Fruit fly (Drosophila melanogaster) whole organism, embryonic: ENCODE data around the gene Alp10.

ENCODE experiments used
- Asciz ChIP-seq: fragments of 200-800 bp; sonication (Bioruptor generic); optimal IDR thresholded peaks from 2 replicates; lab custom pipeline; 2017; ENCODE audit warnings: missing biosample characterization, mild to moderate bottlenecking, missing genetic modification characterization, missing genetic modification reagents
- Blimp-1 ChIP-seq: fragments of 200-800 bp; sonication (Bioruptor generic); optimal IDR thresholded peaks from 3 replicates; lab custom pipeline; 2018; ENCODE audit warnings: missing biosample characterization, missing genetic modification characterization, mild to moderate bottlenecking, moderate library complexity, missing genetic modification reagents
- C15 ChIP-seq: fragments of 200-800 bp; sonication (Bioruptor generic); IDR thresholded peaks from 3 replicates; pipeline ENCODE4 v1.3.6; 2022; ENCODE audit warnings: missing biosample characterization, missing genetic modification characterization
- CG12299 ChIP-seq: fragments of 200-800 bp; sonication (Bioruptor generic); optimal IDR thresholded peaks from 2 replicates; lab custom pipeline; 2018; ENCODE audit warnings: missing biosample characterization, mild to moderate bottlenecking, missing genetic modification characterization
- CG12391 ChIP-seq: fragments of 200-800 bp; sonication (Bioruptor generic); optimal IDR thresholded peaks from 3 replicates; lab custom pipeline; 2018; ENCODE audit warnings: missing biosample characterization, mild to moderate bottlenecking, missing genetic modification characterization, moderate library complexity
- CG12744 ChIP-seq: fragments of 200-800 bp; sonication (Bioruptor generic); optimal IDR thresholded peaks from 2 replicates; lab custom pipeline; 2016; ENCODE audit warnings: missing biosample characterization, missing genetic modification characterization
- CG15514 ChIP-seq: fragments of 200-800 bp; sonication (Bioruptor generic); optimal IDR thresholded peaks from 3 replicates; lab custom pipeline; 2017; ENCODE audit warnings: missing biosample characterization, missing genetic modification characterization, mild to moderate bottlenecking, moderate library complexity, missing genetic modification reagents
- CG17802 ChIP-seq: fragments of 200-800 bp; sonication (Bioruptor generic); optimal IDR thresholded peaks from 2 replicates; lab custom pipeline; 2018; ENCODE audit warnings: missing biosample characterization, mild to moderate bottlenecking, missing genetic modification characterization, moderate library complexity
- CG1832 ChIP-seq: fragments of 200-800 bp; sonication (Bioruptor generic); optimal IDR thresholded peaks from 2 replicates; lab custom pipeline; 2017; ENCODE audit warnings: missing biosample characterization, mild to moderate bottlenecking, missing genetic modification characterization, inconsistent platforms
- CG18764 ChIP-seq: fragments of 200-800 bp; sonication (Bioruptor generic); optimal IDR thresholded peaks from 3 replicates; lab custom pipeline; 2016; ENCODE audit warnings: missing biosample characterization, missing genetic modification characterization
- CG2678 ChIP-seq: fragments of 200-800 bp; sonication (Bioruptor generic); optimal IDR thresholded peaks from 3 replicates; lab custom pipeline; 2019; ENCODE audit warnings: missing biosample characterization, mild to moderate bottlenecking, missing genetic modification characterization, moderate library complexity
- CG2712 ChIP-seq: fragments of 200-800 bp; optimal IDR thresholded peaks from 3 replicates; lab custom pipeline; 2019; ENCODE audit warnings: missing biosample characterization, mild to moderate bottlenecking, missing genetic modification characterization, moderate library complexity
- CG34422 ChIP-seq: fragments of 200-800 bp; sonication (Bioruptor generic); IDR thresholded peaks from 3 replicates; pipeline ENCODE4 v1.3.6; 2022; ENCODE audit warnings: missing biosample characterization, missing genetic modification characterization
- CG4424 ChIP-seq: fragments of 200-800 bp; sonication (Bioruptor generic); optimal IDR thresholded peaks from 3 replicates; lab custom pipeline; 2016; ENCODE audit warnings: missing biosample characterization, missing genetic modification characterization
- CG4617 ChIP-seq: fragments of 200-800 bp; sonication (Bioruptor generic); optimal IDR thresholded peaks from 3 replicates; lab custom pipeline; 2016; ENCODE audit warnings: missing biosample characterization, missing genetic modification characterization, borderline replicate concordance
- CG4730 ChIP-seq: fragments of 200-800 bp; sonication (Bioruptor generic); IDR thresholded peaks from 2 replicates; pipeline ENCODE4 v1.3.6; 2022; ENCODE audit warnings: missing biosample characterization, missing genetic modification characterization
- CG6813 ChIP-seq: fragments of 200-800 bp; sonication (Bioruptor generic); optimal IDR thresholded peaks from 2 replicates; lab custom pipeline; 2017; ENCODE audit warnings: missing biosample characterization, missing genetic modification characterization, mild to moderate bottlenecking, moderate library complexity, missing genetic modification reagents
- CG8089 ChIP-seq: fragments of 200-800 bp; sonication (Bioruptor generic); optimal IDR thresholded peaks from 3 replicates; lab custom pipeline; 2016; ENCODE audit warnings: missing biosample characterization, missing genetic modification characterization
- CG8290 ChIP-seq, 3 experiments: fragments of 200-800 bp; sonication (Bioruptor generic); optimal IDR thresholded peaks; 2 replicates each; lab custom pipeline; 2016 to 2019; ENCODE audit warnings: missing biosample characterization in 3 of 3, missing genetic modification characterization in 3 of 3, mild to moderate bottlenecking in 2 of 3, moderate library complexity in 1 of 3
- CG9437 ChIP-seq: fragments of 200-800 bp; sonication (Bioruptor generic); optimal IDR thresholded peaks from 2 replicates; lab custom pipeline; 2018; ENCODE audit warnings: missing biosample characterization, mild to moderate bottlenecking, missing genetic modification characterization
- Deaf1 ChIP-seq: fragments of 200-800 bp; optimal IDR thresholded peaks from 3 replicates; lab custom pipeline; 2019; ENCODE audit warnings: missing biosample characterization, mild to moderate bottlenecking, missing genetic modification characterization, moderate library complexity
- ERR ChIP-seq: fragments of 200-800 bp; sonication (Bioruptor generic); optimal IDR thresholded peaks from 2 replicates; lab custom pipeline; 2016; ENCODE audit warnings: missing biosample characterization, missing genetic modification characterization
- Ets65A ChIP-seq: fragments of 200-800 bp; sonication (Bioruptor generic); peaks from one replicate; lab custom pipeline; 2016; ENCODE audit warnings: missing biosample characterization, missing genetic modification characterization
- Fer1 ChIP-seq: fragments of 200-800 bp; sonication (Bioruptor generic); optimal IDR thresholded peaks from 2 replicates; lab custom pipeline; 2017; ENCODE audit warnings: missing biosample characterization, mild to moderate bottlenecking, missing genetic modification characterization
- Nf-YB ChIP-seq: fragments of 200-800 bp; sonication (Bioruptor generic); optimal IDR thresholded peaks from 3 replicates; lab custom pipeline; 2019; ENCODE audit warnings: missing biosample characterization, mild to moderate bottlenecking, missing genetic modification characterization, moderate library complexity
- Scr ChIP-seq: fragments of 200-800 bp; sonication (Bioruptor generic); IDR thresholded peaks from 2 replicates; pipeline ENCODE4 v1.3.6; 2022; ENCODE audit warnings: missing biosample characterization, missing genetic modification characterization; ENCODE audit not compliant: partially characterized antibody
- Sox102F ChIP-seq: fragments of 200-800 bp; sonication (Bioruptor generic); optimal IDR thresholded peaks from 2 replicates; lab custom pipeline; 2018; ENCODE audit warnings: missing biosample characterization, mild to moderate bottlenecking, missing genetic modification characterization, moderate library complexity
- Spps ChIP-seq: fragments of 200-800 bp; sonication (Bioruptor generic); optimal IDR thresholded peaks from 2 replicates; lab custom pipeline; 2018; ENCODE audit warnings: missing biosample characterization, mild to moderate bottlenecking, missing genetic modification characterization
- Ssrp ChIP-seq: fragments of 200-800 bp; sonication (Bioruptor generic); optimal IDR thresholded peaks from 2 replicates; lab custom pipeline; 2018; ENCODE audit warnings: missing biosample characterization, mild to moderate bottlenecking, missing genetic modification characterization, moderate library complexity
- Xrp1 ChIP-seq: fragments of 200-800 bp; sonication (Bioruptor generic); IDR thresholded peaks from 2 replicates; pipeline ENCODE4 v1.3.6; 2022; ENCODE audit warnings: missing biosample characterization, missing genetic modification characterization
- ab ChIP-seq: fragments of 200-800 bp; sonication (Bioruptor generic); optimal IDR thresholded peaks from 2 replicates; lab custom pipeline; 2016; ENCODE audit warnings: missing biosample characterization, missing genetic modification characterization
- dpn ChIP-seq, 2 experiments: fragments of 200-800 bp; sonication (Bioruptor generic); optimal IDR thresholded peaks; 3 replicates each; lab custom pipeline; 2016; ENCODE audit warnings: missing biosample characterization in 2 of 2, missing genetic modification characterization in 2 of 2
- fd102C ChIP-seq: fragments of 200-800 bp; sonication (Bioruptor generic); optimal IDR thresholded peaks from 2 replicates; lab custom pipeline; 2018; ENCODE audit warnings: missing biosample characterization, mild to moderate bottlenecking, missing genetic modification characterization, moderate library complexity
- fd96Cb ChIP-seq: fragments of 200-800 bp; sonication (Bioruptor generic); optimal IDR thresholded peaks from 2 replicates; lab custom pipeline; 2018; ENCODE audit warnings: missing biosample characterization, mild to moderate bottlenecking, missing genetic modification characterization, moderate library complexity
- fru ChIP-seq: fragments of >200 bp; optimal IDR thresholded peaks from 2 replicates; lab custom pipeline; 2017
- gcm ChIP-seq: fragments of 200-800 bp; sonication (Bioruptor generic); optimal IDR thresholded peaks from 2 replicates; lab custom pipeline; 2019; ENCODE audit warnings: missing biosample characterization, mild to moderate bottlenecking, missing genetic modification characterization, moderate library complexity
- kni ChIP-seq: fragments of 200-800 bp; sonication (Bioruptor generic); optimal IDR thresholded peaks from 3 replicates; lab custom pipeline; 2017; ENCODE audit warnings: mild to moderate bottlenecking, missing biosample characterization, missing genetic modification reagents, missing genetic modification characterization
- nau ChIP-seq: fragments of 200-800 bp; sonication (Bioruptor generic); optimal IDR thresholded peaks from 3 replicates; lab custom pipeline; 2017; ENCODE audit warnings: missing biosample characterization, mild to moderate bottlenecking, missing genetic modification characterization, missing genetic modification reagents
- nmo ChIP-seq: fragments of 200-800 bp; sonication (Bioruptor generic); optimal IDR thresholded peaks from 2 replicates; lab custom pipeline; 2018; ENCODE audit warnings: missing biosample characterization, mild to moderate bottlenecking, missing genetic modification characterization, moderate library complexity
- otp ChIP-seq: fragments of 200-800 bp; sonication (Bioruptor generic); IDR thresholded peaks from 3 replicates; pipeline ENCODE4, ENCODE4 v1.3.6; 2022; ENCODE audit warnings: missing biosample characterization, missing genetic modification characterization
- ro ChIP-seq: fragments of 200-800 bp; sonication (Bioruptor generic); IDR thresholded peaks from 2 replicates; pipeline ENCODE4 v1.3.6; 2022; ENCODE audit warnings: missing biosample characterization, missing genetic modification characterization
- sc ChIP-seq, 3 experiments: fragments of >200 bp in 2 of 3; fragments of 200-800 bp in 1 of 3; sonication (Bioruptor generic) in 1 of 3; optimal IDR thresholded peaks; 2 replicates in 2 of 3; 3 replicates in 1 of 3; lab custom pipeline; 2017; ENCODE audit warnings: mild to moderate bottlenecking in 1 of 3, missing biosample characterization in 1 of 3, missing genetic modification characterization in 1 of 3, missing genetic modification reagents in 1 of 3
- sima ChIP-seq: fragments of 200-800 bp; sonication (Bioruptor generic); optimal IDR thresholded peaks from 2 replicates; lab custom pipeline; 2016; ENCODE audit warnings: missing biosample characterization, missing genetic modification characterization
- slp2 ChIP-seq: fragments of 200-800 bp; sonication (Bioruptor generic); optimal IDR thresholded peaks from 2 replicates; lab custom pipeline; 2016; ENCODE audit warnings: missing biosample characterization, missing genetic modification characterization
- sr ChIP-seq: fragments of 200-800 bp; sonication (Bioruptor generic); IDR thresholded peaks from 3 replicates; pipeline ENCODE4 v1.3.6; 2022; ENCODE audit warnings: missing biosample characterization, missing genetic modification characterization
- tll ChIP-seq, 2 experiments: fragments of 200-800 bp in 1 of 2; fragments of >200 bp in 1 of 2; sonication (Bioruptor generic) in 1 of 2; optimal IDR thresholded peaks; 2 replicates each; lab custom pipeline; 2017 to 2019; ENCODE audit warnings: missing biosample characterization in 2 of 2, missing genetic modification characterization in 2 of 2, mild to moderate bottlenecking in 1 of 2, moderate library complexity in 1 of 2
- trem ChIP-seq: fragments of 200-800 bp; optimal IDR thresholded peaks from 3 replicates; lab custom pipeline; 2019; ENCODE audit warnings: missing biosample characterization, mild to moderate bottlenecking, missing genetic modification characterization, moderate library complexity
- z ChIP-seq: fragments of 200-800 bp; sonication (Bioruptor generic); IDR thresholded peaks from 3 replicates; pipeline ENCODE4 v1.3.6; 2022; ENCODE audit warnings: missing biosample characterization, missing genetic modification characterization
- zen ChIP-seq: fragments of 200-800 bp; sonication (Bioruptor generic); optimal IDR thresholded peaks from 3 replicates; lab custom pipeline; 2018; ENCODE audit warnings: missing biosample characterization, mild to moderate bottlenecking, missing genetic modification characterization, moderate library complexity
- zf30C ChIP-seq: fragments of 200-800 bp; sonication (Bioruptor generic); optimal IDR thresholded peaks from 3 replicates; lab custom pipeline; 2018; ENCODE audit warnings: missing biosample characterization, mild to moderate bottlenecking, missing genetic modification characterization

Gene Alp10

DNA sequence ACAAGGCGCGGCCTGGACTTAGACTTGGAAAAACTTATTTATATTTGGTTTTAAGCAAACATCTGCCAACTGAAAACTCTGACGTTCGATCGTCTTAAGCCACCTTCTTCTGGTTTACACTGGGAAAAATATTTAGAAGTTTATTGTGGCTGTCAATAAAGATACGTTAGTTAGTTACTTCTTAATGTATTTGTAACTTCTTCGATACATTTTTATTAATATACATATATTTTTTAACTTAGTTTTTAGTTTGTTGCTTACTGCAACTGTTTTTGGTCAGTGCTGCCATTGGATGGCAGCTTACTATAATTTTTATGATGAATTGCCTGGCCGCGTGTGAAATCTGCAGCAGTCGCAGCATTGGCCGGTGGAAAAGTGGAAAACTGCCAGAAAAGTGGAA, 14.4 kb upstream of the Alp10 start (continued):
- peak; percentile 12 for TF ChIP-seq Blimp-1 (GFP tag; lab: Kevin White, UChicago)
- TF ChIP-seq CG12299: no peak
- TF ChIP-seq ro: no peak
- TF ChIP-seq C15 (GFP tag; lab: Robert Waterston, UW): no peak
- no peak for TF ChIP-seq CG8290 (GFP tag; optimal IDR thresholded peaks at IDR 0.05; lab: Kevin White, UChicago)
- TF ChIP-seq CG8290 (tag; optimal IDR thresholded peaks at IDR 0.05; lab: Kevin White, UChicago): no peak
- TF ChIP-seq Sox102F (GFP tag; lab: Kevin White, UChicago): peak; percentile 50
- peak; percentile 34 for TF ChIP-seq CG12391 (tag; lab: Kevin White, UChicago)
- no peak for TF ChIP-seq CG17802 (tag; lab: Kevin White, UChicago)
- no peak for TF ChIP-seq CG15514 (GFP tag; lab: Kevin White, UChicago)
- no peak for TF ChIP-seq CG18764 (GFP tag; lab: Kevin White, UChicago)
- peak; percentile 4 for TF ChIP-seq CG4424 (GFP tag; lab: Kevin White, UChicago)
- TF ChIP-seq CG4617 (GFP tag; lab: Kevin White, UChicago): no peak
- no peak for TF ChIP-seq ERR (GFP tag; lab: Kevin White, UChicago)
- no peak for TF ChIP-seq CG12744 (GFP tag; lab: Kevin White, UChicago)
- no peak for TF ChIP-seq kni (GFP tag; lab: Kevin White, UChicago)
- TF ChIP-seq Asciz: peak; percentile 5
- TF ChIP-seq Scr: no peak
- TF ChIP-seq CG2712 (tag; lab: Kevin White, UChicago): peak; percentile 56
- no peak for TF ChIP-seq Ets65A (GFP tag; lab: Kevin White, UChicago)
- TF ChIP-seq ab: no peak
- TF ChIP-seq slp2 (GFP tag; lab: Kevin White, UChicago): no peak
- TF ChIP-seq fd96Cb (tag; lab: Kevin White, UChicago): peak; percentile 6
- TF ChIP-seq CG9437 (GFP tag; lab: Kevin White, UChicago): no peak
- peak; percentile 31 for TF ChIP-seq CG2678 (tag; lab: Kevin White, UChicago)
- TF ChIP-seq nau: no peak
- no peak for TF ChIP-seq Fer1
- TF ChIP-seq zf30C (GFP tag; lab: Kevin White, UChicago): no peak
- no peak for TF ChIP-seq CG6813
- TF ChIP-seq Deaf1 (tag; lab: Kevin White, UChicago): no peak
- TF ChIP-seq z (GFP tag; lab: Robert Waterston, UW): no peak
- TF ChIP-seq sima (GFP tag; lab: Kevin White, UChicago): no peak
- TF ChIP-seq dpn (GFP tag; optimal IDR thresholded peaks at IDR 0.05; lab: Kevin White, UChicago): no peak
- no peak for TF ChIP-seq Nf-YB
- peak; percentile 5 for TF ChIP-seq trem
- TF ChIP-seq CG8089 (GFP tag; lab: Kevin White, UChicago): no peak
- no peak for TF ChIP-seq sc (optimal IDR thresholded peaks at IDR 0.05; lab: Kevin White, UChicago)
- TF ChIP-seq sc (GFP tag; optimal IDR thresholded peaks at IDR 0.05; lab: Kevin White, UChicago): no peak
- peak; percentile 35 for TF ChIP-seq nmo
- TF ChIP-seq Xrp1 (GFP tag; lab: Robert Waterston, UW): peak; percentile 58; the same call in 1 of the 2 replicates
- no peak for TF ChIP-seq zen (tag; lab: Kevin White, UChicago)
- TF ChIP-seq tll (GFP tag; optimal IDR thresholded peaks at IDR 0.05; lab: Kevin White, UChicago): no peak
- TF ChIP-seq gcm (GFP tag; lab: Kevin White, UChicago): no peak
- no peak for TF ChIP-seq otp (GFP tag; lab: Robert Waterston, UW)
- no peak for TF ChIP-seq sr (GFP tag; lab: Robert Waterston, UW)
- TF ChIP-seq CG1832 (GFP tag; lab: Kevin White, UChicago): no peak
- TF ChIP-seq CG34422 (GFP tag; lab: Robert Waterston, UW): 0 out of 3 replicates have a peak, but pooled peaks have one; percentile 22
- no peak for TF ChIP-seq fd102C
- peak; percentile 37 for TF ChIP-seq Ssrp (tag; lab: Kevin White, UChicago)
- no peak for TF ChIP-seq fru (lab: Kevin White, UChicago)
- no peak for TF ChIP-seq Spps (tag; lab: Kevin White, UChicago)
- no peak for TF ChIP-seq CG4730 (GFP tag; lab: Robert Waterston, UW)
